Fruit fly (Drosophila melanogaster) whole organism, embryonic: Measurements from ENCODE around the gene CG15170.
A peak's percentile ranks its signal among the peaks of the same experiment; 100 is the strongest.

Source experiments
- Ada2b ChIP-seq: fragments of 200-800 bp; sonication (Bioruptor generic); IDR thresholded peaks from 2 replicates; pipeline ENCODE4 v1.3.6; 2022; ENCODE audit warnings: missing biosample characterization, missing genetic modification characterization
- Atf3 ChIP-seq: fragments of 200-800 bp; sonication (Bioruptor generic); optimal IDR thresholded peaks from 3 replicates; lab custom pipeline; 2016; ENCODE audit warnings: missing biosample characterization, missing genetic modification characterization
- CG10565 ChIP-seq: fragments of 200-800 bp; sonication (Bioruptor generic); optimal IDR thresholded peaks from 3 replicates; lab custom pipeline; 2016; ENCODE audit warnings: missing biosample characterization, mild to moderate bottlenecking, missing genetic modification characterization
- CG10979 ChIP-seq: fragments of 200-800 bp; sonication (Bioruptor generic); optimal IDR thresholded peaks from 2 replicates; lab custom pipeline; 2018; ENCODE audit warnings: missing biosample characterization, mild to moderate bottlenecking, missing genetic modification characterization, moderate library complexity
- CG11085 ChIP-seq: fragments of 200-800 bp; sonication (Bioruptor generic); IDR thresholded peaks from 2 replicates; pipeline ENCODE4 v1.3.6; 2022; ENCODE audit warnings: missing biosample characterization, missing genetic modification characterization
- CG11398 ChIP-seq: fragments of 200-800 bp; sonication (Bioruptor generic); optimal IDR thresholded peaks from 2 replicates; lab custom pipeline; 2016; ENCODE audit warnings: missing biosample characterization, missing genetic modification characterization
- CG14710 ChIP-seq: fragments of 200-800 bp; sonication (Bioruptor generic); optimal IDR thresholded peaks from 3 replicates; lab custom pipeline; 2019; ENCODE audit warnings: missing biosample characterization, mild to moderate bottlenecking, missing genetic modification characterization, moderate library complexity
- CG15073 ChIP-seq: fragments of 200-800 bp; sonication (Bioruptor generic); optimal IDR thresholded peaks from 2 replicates; lab custom pipeline; 2016; ENCODE audit warnings: missing biosample characterization, missing genetic modification characterization
- CG1529 ChIP-seq: fragments of 200-800 bp; sonication (Bioruptor generic); optimal IDR thresholded peaks from 3 replicates; lab custom pipeline; 2018; ENCODE audit warnings: missing biosample characterization, missing genetic modification characterization
- CG16815 ChIP-seq: fragments of 200-800 bp; sonication (Bioruptor generic); optimal IDR thresholded peaks from 3 replicates; lab custom pipeline; 2017; ENCODE audit warnings: missing biosample characterization, mild to moderate bottlenecking, missing genetic modification characterization
- CG17568 ChIP-seq: fragments of 200-800 bp; sonication (Bioruptor generic); optimal IDR thresholded peaks from 2 replicates; lab custom pipeline; 2018; ENCODE audit warnings: missing biosample characterization, mild to moderate bottlenecking, missing genetic modification characterization, moderate library complexity
- CG2116 ChIP-seq: fragments of 200-800 bp; sonication (Bioruptor generic); optimal IDR thresholded peaks from 3 replicates; lab custom pipeline; 2018; ENCODE audit warnings: missing biosample characterization, mild to moderate bottlenecking, missing genetic modification characterization
- CG2202 ChIP-seq: fragments of 200-800 bp; sonication (Bioruptor generic); optimal IDR thresholded peaks from 2 replicates; lab custom pipeline; 2018; ENCODE audit warnings: missing biosample characterization, mild to moderate bottlenecking, missing genetic modification characterization
- CG3407 ChIP-seq: fragments of 200-800 bp; sonication (Bioruptor generic); optimal IDR thresholded peaks from 2 replicates; lab custom pipeline; 2018; ENCODE audit warnings: missing biosample characterization, mild to moderate bottlenecking, missing genetic modification characterization
- CG34422 ChIP-seq: fragments of 200-800 bp; sonication (Bioruptor generic); IDR thresholded peaks from 3 replicates; pipeline ENCODE4 v1.3.6; 2022; ENCODE audit warnings: missing biosample characterization, missing genetic modification characterization
- CG3847 ChIP-seq: fragments of 200-800 bp; sonication (Bioruptor generic); IDR thresholded peaks from 2 replicates; pipeline ENCODE4 v1.3.6; 2022; ENCODE audit warnings: missing biosample characterization, missing genetic modification characterization
- CG4424 ChIP-seq: fragments of 200-800 bp; sonication (Bioruptor generic); optimal IDR thresholded peaks from 3 replicates; lab custom pipeline; 2016; ENCODE audit warnings: missing biosample characterization, missing genetic modification characterization
- CG8290 ChIP-seq, 3 experiments: fragments of 200-800 bp; sonication (Bioruptor generic); optimal IDR thresholded peaks; 2 replicates each; lab custom pipeline; 2016 to 2019; ENCODE audit warnings: missing biosample characterization in 3 of 3, missing genetic modification characterization in 3 of 3, mild to moderate bottlenecking in 2 of 3, moderate library complexity in 1 of 3
- CG8765 ChIP-seq: fragments of 200-800 bp; sonication (Bioruptor generic); IDR thresholded peaks from 2 replicates; pipeline ENCODE4 v1.3.6; 2022; ENCODE audit warnings: missing biosample characterization, missing genetic modification characterization
- CG9727 ChIP-seq: fragments of 200-800 bp; sonication (Bioruptor generic); optimal IDR thresholded peaks from 3 replicates; lab custom pipeline; 2017; ENCODE audit warnings: missing biosample characterization, mild to moderate bottlenecking, missing genetic modification characterization
- CTCF ChIP-seq: fragments of 200-800 bp; sonication (Bioruptor generic); optimal IDR thresholded peaks from 2 replicates; lab custom pipeline; 2017; ENCODE audit warnings: missing biosample characterization, mild to moderate bottlenecking, missing genetic modification characterization, moderate library complexity
- Chrac-16 ChIP-seq: fragments of 200-800 bp; sonication (Bioruptor generic); optimal IDR thresholded peaks from 3 replicates; lab custom pipeline; 2016; ENCODE audit warnings: missing biosample characterization, missing genetic modification characterization
- CoRest ChIP-seq: fragments of 200-800 bp; sonication (Bioruptor generic); optimal IDR thresholded peaks from 3 replicates; lab custom pipeline; 2018; ENCODE audit warnings: missing biosample characterization, mild to moderate bottlenecking, missing genetic modification characterization, moderate library complexity
- Fer3 ChIP-seq: fragments of 200-800 bp; sonication (Bioruptor generic); optimal IDR thresholded peaks from 2 replicates; lab custom pipeline; 2018; ENCODE audit warnings: missing biosample characterization, mild to moderate bottlenecking, missing genetic modification characterization, moderate library complexity
- Gug ChIP-seq: fragments of 200-800 bp; sonication (Bioruptor generic); IDR thresholded peaks from 4 replicates; pipeline ENCODE4 v1.3.6; 2022; ENCODE audit warnings: missing biosample characterization, missing genetic modification characterization
- Hmr ChIP-seq: fragments of 200-800 bp; sonication (Bioruptor generic); optimal IDR thresholded peaks from 3 replicates; lab custom pipeline; 2017; ENCODE audit warnings: mild to moderate bottlenecking, missing biosample characterization, missing genetic modification reagents, missing genetic modification characterization
- Max ChIP-seq: fragments of 200-800 bp; sonication (Bioruptor generic); optimal IDR thresholded peaks from 2 replicates; lab custom pipeline; 2016; ENCODE audit warnings: missing biosample characterization, mild to moderate bottlenecking, missing genetic modification characterization
- NC2α ChIP-seq: fragments of 200-800 bp; sonication (Bioruptor generic); optimal IDR thresholded peaks from 2 replicates; lab custom pipeline; 2016; ENCODE audit warnings: missing biosample characterization, missing genetic modification characterization
- Nf-YB ChIP-seq: fragments of 200-800 bp; sonication (Bioruptor generic); optimal IDR thresholded peaks from 3 replicates; lab custom pipeline; 2019; ENCODE audit warnings: missing biosample characterization, mild to moderate bottlenecking, missing genetic modification characterization, moderate library complexity
- Oaz ChIP-seq: fragments of 200-800 bp; sonication (Bioruptor generic); IDR thresholded peaks from 2 replicates; pipeline ENCODE4 v1.3.6; 2022; ENCODE audit warnings: missing biosample characterization, missing genetic modification characterization
- Spps ChIP-seq: fragments of 200-800 bp; sonication (Bioruptor generic); optimal IDR thresholded peaks from 2 replicates; lab custom pipeline; 2018; ENCODE audit warnings: missing biosample characterization, mild to moderate bottlenecking, missing genetic modification characterization
- TFAM ChIP-seq: fragments of 200-800 bp; sonication (Bioruptor generic); optimal IDR thresholded peaks from 2 replicates; lab custom pipeline; 2017; ENCODE audit warnings: missing biosample characterization, missing genetic modification characterization, inconsistent platforms
- amos ChIP-seq: fragments of 200-800 bp; sonication (Bioruptor generic); IDR thresholded peaks from 2 replicates; pipeline ENCODE4 v1.3.6; 2022; ENCODE audit warnings: missing biosample characterization, missing genetic modification characterization; ENCODE audit not compliant: partially characterized antibody
- ase ChIP-seq: fragments of 200-800 bp; sonication (Bioruptor generic); IDR thresholded peaks from 3 replicates; pipeline ENCODE4 v1.3.6; 2022; ENCODE audit warnings: missing biosample characterization, missing genetic modification characterization
- ato ChIP-seq: fragments of 200-800 bp; sonication (Bioruptor generic); IDR thresholded peaks from 2 replicates; pipeline ENCODE4 v1.3.6; 2022; ENCODE audit warnings: missing biosample characterization, missing genetic modification characterization; ENCODE audit not compliant: partially characterized antibody
- btn ChIP-seq: fragments of 200-800 bp; sonication (Bioruptor generic); optimal IDR thresholded peaks from 2 replicates; lab custom pipeline; 2016; ENCODE audit warnings: missing biosample characterization, missing genetic modification characterization
- chm ChIP-seq: fragments of 200-800 bp; sonication (Bioruptor generic); IDR thresholded peaks from 2 replicates; pipeline ENCODE4 v1.3.6; 2022; ENCODE audit warnings: missing biosample characterization, missing genetic modification characterization
- croc ChIP-seq: fragments of 200-800 bp; sonication (Bioruptor generic); conservative IDR thresholded peaks from 3 replicates; pipeline ENCODE4 v1.3.6; 2022; ENCODE audit warnings: missing biosample characterization, missing genetic modification characterization
- dan ChIP-seq: fragments of 200-800 bp; sonication (Bioruptor generic); IDR thresholded peaks from 2 replicates; pipeline ENCODE4 v1.3.6; 2022; ENCODE audit warnings: missing biosample characterization, missing genetic modification characterization
- emc ChIP-seq: fragments of 200-800 bp; sonication (Bioruptor generic); optimal IDR thresholded peaks from 2 replicates; lab custom pipeline; 2016; ENCODE audit warnings: missing biosample characterization, missing genetic modification characterization
- fd3F ChIP-seq: fragments of 200-800 bp; sonication (Bioruptor generic); optimal IDR thresholded peaks from 2 replicates; lab custom pipeline; 2018; ENCODE audit warnings: missing biosample characterization, mild to moderate bottlenecking, missing genetic modification characterization, moderate library complexity
- gfzf ChIP-seq: fragments of 200-800 bp; sonication (Bioruptor generic); optimal IDR thresholded peaks from 2 replicates; lab custom pipeline; 2016; ENCODE audit warnings: missing biosample characterization, mild to moderate bottlenecking, missing genetic modification characterization, moderate library complexity
- hb ChIP-seq: fragments of 200-800 bp; sonication (Bioruptor generic); IDR thresholded peaks from 3 replicates; pipeline ENCODE4 v1.3.6; 2022; ENCODE audit warnings: missing biosample characterization, missing genetic modification characterization; ENCODE audit not compliant: partially characterized antibody
- nom ChIP-seq: fragments of 200-800 bp; sonication (Bioruptor generic); optimal IDR thresholded peaks from 2 replicates; lab custom pipeline; 2017; ENCODE audit warnings: missing biosample characterization, missing genetic modification characterization, mild to moderate bottlenecking, moderate library complexity, missing genetic modification reagents
- onecut ChIP-seq: fragments of 200-800 bp; sonication (Bioruptor generic); IDR thresholded peaks from 2 replicates; pipeline ENCODE4 v1.3.6; 2022; ENCODE audit warnings: missing biosample characterization, missing genetic modification characterization
- peb ChIP-seq: fragments of 200-800 bp; sonication (Bioruptor generic); IDR thresholded peaks from 2 replicates; pipeline ENCODE4 v1.3.6; 2022; ENCODE audit warnings: missing biosample characterization, missing genetic modification characterization
- sim ChIP-seq: fragments of 200-800 bp; sonication (Bioruptor generic); IDR thresholded peaks from 2 replicates; pipeline ENCODE4 v1.3.6; 2022; ENCODE audit warnings: missing biosample characterization, missing genetic modification characterization
- ttk ChIP-seq: fragments of 200-800 bp; sonication (Bioruptor generic); IDR thresholded peaks from 2 replicates; pipeline ENCODE4 v2.1.2; 2022; ENCODE audit warnings: missing biosample characterization, missing genetic modification characterization
- tup ChIP-seq: fragments of 200-800 bp; sonication (Bioruptor generic); optimal IDR thresholded peaks from 2 replicates; lab custom pipeline; 2016; ENCODE audit warnings: missing biosample characterization, mild to moderate bottlenecking, missing genetic modification characterization, moderate library complexity
- twi ChIP-seq: fragments of 200-800 bp; optimal IDR thresholded peaks from 2 replicates; lab custom pipeline; 2019; ENCODE audit warnings: missing biosample characterization, mild to moderate bottlenecking, missing genetic modification characterization, moderate library complexity
- wdn ChIP-seq: fragments of 200-800 bp; sonication (Bioruptor generic); IDR thresholded peaks from 2 replicates; pipeline ENCODE4 v1.3.6; 2022; ENCODE audit warnings: missing biosample characterization, missing genetic modification characterization
- zen ChIP-seq: fragments of 200-800 bp; sonication (Bioruptor generic); optimal IDR thresholded peaks from 3 replicates; lab custom pipeline; 2018; ENCODE audit warnings: missing biosample characterization, mild to moderate bottlenecking, missing genetic modification characterization, moderate library complexity

Gene CG15170

DNA sequence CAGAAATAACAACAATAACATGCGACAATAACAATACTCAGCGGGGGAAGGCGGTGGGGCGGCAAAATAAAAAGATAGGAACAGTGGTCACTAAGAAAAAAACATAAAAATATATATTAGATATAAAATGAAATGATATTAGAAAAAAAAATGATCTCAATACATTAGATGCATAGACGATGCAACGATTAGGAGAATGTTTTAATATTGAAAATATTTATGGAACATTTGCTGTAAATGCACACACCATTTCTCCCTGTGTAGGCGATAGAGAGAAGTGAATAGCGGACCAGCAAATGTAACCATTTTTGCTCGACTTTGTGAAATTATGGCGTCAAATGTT, 23.8 kb downstream of the CG15170 start (continued):
- TF ChIP-seq TFAM: no peak
- TF ChIP-seq hb (GFP tag; lab: Robert Waterston, UW): no peak
- TF ChIP-seq CG2202 (tag; lab: Kevin White, UChicago): no peak
- peak; percentile 89 for TF ChIP-seq CG34422 (GFP tag; lab: Robert Waterston, UW)
- peak; percentile 95 for TF ChIP-seq wdn
- peak; percentile 63 for TF ChIP-seq CG17568 (GFP tag; lab: Kevin White, UChicago)
- peak; percentile 84 for TF ChIP-seq ttk (GFP tag; lab: Robert Waterston, UW)
- TF ChIP-seq CG3407: no peak
- peak; percentile 47; the same call in 1 of the 2 replicates for TF ChIP-seq onecut (GFP tag; lab: Robert Waterston, UW)
- TF ChIP-seq Spps (tag; lab: Kevin White, UChicago): peak; percentile 49
- no peak for TF ChIP-seq NC2α (GFP tag; lab: Kevin White, UChicago)
- TF ChIP-seq dan (GFP tag; lab: Robert Waterston, UW): peak; percentile 49
- peak; percentile 81 for TF ChIP-seq ase (GFP tag; lab: Robert Waterston, UW)
- no peak for TF ChIP-seq btn (GFP tag; lab: Kevin White, UChicago)
- TF ChIP-seq fd3F: peak; percentile 75
- peak; percentile 47 for TF ChIP-seq CG14710
- TF ChIP-seq tup (GFP tag; lab: Kevin White, UChicago): no peak
- peak; percentile 72 for TF ChIP-seq zen (tag; lab: Kevin White, UChicago)
- no peak for TF ChIP-seq CTCF
- TF ChIP-seq CG3847 (GFP tag; lab: Robert Waterston, UW): peak; percentile 93
- peak; percentile 56; the same call in 1 of the 2 replicates for TF ChIP-seq peb (GFP tag; lab: Robert Waterston, UW)
- peak; percentile 81 for TF ChIP-seq Gug
- TF ChIP-seq Max (GFP tag; lab: Kevin White, UChicago): peak; percentile 69
- TF ChIP-seq CG8765 (GFP tag; lab: Robert Waterston, UW): peak; percentile 68
- TF ChIP-seq Chrac-16 (GFP tag; lab: Kevin White, UChicago): peak; percentile 55
- TF ChIP-seq CG9727 (GFP tag; lab: Kevin White, UChicago): peak; percentile 78
- TF ChIP-seq CG10565 (GFP tag; lab: Kevin White, UChicago): no peak
- TF ChIP-seq CG15073: no peak
- TF ChIP-seq CG10979 (tag; lab: Kevin White, UChicago): peak; percentile 56
- TF ChIP-seq Fer3 (tag; lab: Kevin White, UChicago): peak; percentile 94
- TF ChIP-seq Hmr (GFP tag; lab: Kevin White, UChicago): peak; percentile 77
- no peak for TF ChIP-seq Atf3 (GFP tag; lab: Kevin White, UChicago)
- no peak for TF ChIP-seq gfzf (GFP tag; lab: Kevin White, UChicago)
- peak; percentile 88 for TF ChIP-seq CG11085
- TF ChIP-seq amos: no peak
- peak; percentile 56 for TF ChIP-seq croc (GFP tag; lab: Robert Waterston, UW)
- TF ChIP-seq Oaz (GFP tag; lab: Robert Waterston, UW): peak; percentile 82
- TF ChIP-seq twi (tag; lab: Kevin White, UChicago): no peak
- TF ChIP-seq chm: peak; percentile 68; the same call in 1 of the 2 replicates
- TF ChIP-seq emc (GFP tag; lab: Kevin White, UChicago): no peak
- no peak for TF ChIP-seq CG11398 (GFP tag; lab: Kevin White, UChicago)
- TF ChIP-seq CG16815: peak; percentile 8
- TF ChIP-seq CG4424: peak; percentile 69
- no peak for TF ChIP-seq CG1529
- TF ChIP-seq sim (GFP tag; lab: Robert Waterston, UW): peak; percentile 49; the same call in 1 of the 2 replicates
- TF ChIP-seq CG2116 (GFP tag; lab: Kevin White, UChicago): no peak
- TF ChIP-seq nom (GFP tag; lab: Kevin White, UChicago): no peak
- peak; percentile 91 for TF ChIP-seq Ada2b
- TF ChIP-seq Nf-YB (GFP tag; lab: Kevin White, UChicago): peak; percentile 8
- no peak for TF ChIP-seq ato (GFP tag; lab: Robert Waterston, UW)
- peak; percentile 25 for TF ChIP-seq CG8290 (GFP tag; optimal IDR thresholded peaks at IDR 0.05; lab: Kevin White, UChicago)
- no peak for TF ChIP-seq CG8290 (tag; optimal IDR thresholded peaks at IDR 0.05; lab: Kevin White, UChicago)
- TF ChIP-seq CoRest (tag; lab: Kevin White, UChicago): peak; percentile 73
